Worm (Caenorhabditis elegans) whole organism, late embryonic: Measurements from ENCODE around the gene F33H1.4.

Experiments used
- ahr-1 ChIP-seq: sonication (generic microtip); optimal IDR thresholded peaks from 2 replicates; lab custom pipeline; 2016; ENCODE audit warnings: missing genetic modification characterization, missing compliant biosample characterization
- ceh-19 ChIP-seq: fragments of 200-800 bp; sonication (Bioruptor generic); optimal IDR thresholded peaks from 2 replicates; lab custom pipeline; 2018; ENCODE audit warnings: mild to moderate bottlenecking, missing genetic modification characterization, missing compliant biosample characterization
- ceh-24 ChIP-seq: sonication (generic microtip); optimal IDR thresholded peaks from 2 replicates; lab custom pipeline; 2016; ENCODE audit warnings: mild to moderate bottlenecking, missing genetic modification characterization, missing compliant biosample characterization
- ceh-9 ChIP-seq: sonication (generic microtip); optimal IDR thresholded peaks from 2 replicates; lab custom pipeline; 2016; ENCODE audit warnings: mild to moderate bottlenecking, missing genetic modification characterization, inconsistent platforms, missing compliant biosample characterization
- elt-2 ChIP-seq: sonication (generic microtip); optimal IDR thresholded peaks from 2 replicates; lab custom pipeline; 2016; ENCODE audit warnings: missing genetic modification reagents, missing genetic modification characterization, missing compliant biosample characterization
- elt-4 ChIP-seq: sonication (generic microtip); optimal IDR thresholded peaks from 2 replicates; lab custom pipeline; 2016; ENCODE audit warnings: missing genetic modification characterization, missing compliant biosample characterization
- fkh-10 ChIP-seq: fragments of 150-350 bp; optimal IDR thresholded peaks from 2 replicates; lab custom pipeline; 2014; ENCODE audit warnings: missing biosample characterization, missing genetic modification reagents, missing genetic modification characterization
- hlh-8 ChIP-seq: sonication (generic microtip); optimal IDR thresholded peaks from 2 replicates; lab custom pipeline; 2016; ENCODE audit warnings: missing genotype, missing genetic modification characterization, missing compliant biosample characterization
- nhr-11 ChIP-seq: fragments of 150-350 bp; optimal IDR thresholded peaks from 2 replicates; lab custom pipeline; 2014; ENCODE audit warnings: missing biosample characterization, missing genetic modification characterization
- pha-4 ChIP-seq: fragments of 150-350 bp; optimal IDR thresholded peaks from 2 replicates; lab custom pipeline; 2018; ENCODE audit warnings: missing biosample characterization, missing genetic modification reagents, missing genetic modification characterization
- sox-4 ChIP-seq: sonication (generic microtip); optimal IDR thresholded peaks from 2 replicates; lab custom pipeline; 2017; ENCODE audit warnings: mild to moderate bottlenecking, missing genetic modification characterization, inconsistent platforms, missing compliant biosample characterization
- syd-9 ChIP-seq: sonication (generic microtip); optimal IDR thresholded peaks from 2 replicates; lab custom pipeline; 2016; ENCODE audit warnings: mild to moderate bottlenecking, missing genetic modification characterization, moderate library complexity, missing compliant biosample characterization

DNA sequence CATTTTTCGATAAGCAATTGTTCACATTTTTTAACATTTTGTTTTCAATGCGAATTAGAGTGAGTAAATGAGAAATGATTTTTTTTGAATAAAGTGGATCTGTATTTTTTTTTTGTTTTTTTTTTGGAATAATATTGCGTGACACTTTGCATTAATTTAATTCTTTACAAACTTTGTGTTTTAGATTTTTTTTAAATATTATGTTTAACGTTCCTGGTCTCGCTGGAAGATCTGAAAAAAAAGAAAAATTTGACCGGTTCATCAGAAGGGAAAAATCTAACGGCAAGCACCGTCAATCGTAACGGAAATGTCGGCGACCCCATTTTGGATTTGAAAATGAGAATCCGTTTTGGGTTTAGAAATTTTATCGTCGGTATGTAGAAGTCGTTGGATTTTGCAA, 14.9 kb downstream of the F33H1.4 start, which contains the start of gene cdc-25.4:
- no peak for TF ChIP-seq hlh-8 (tag; lab: Kevin White, UChicago)
- no peak for TF ChIP-seq sox-4 (tag; lab: Kevin White, UChicago)
- no peak for TF ChIP-seq ahr-1 (tag; lab: Kevin White, UChicago)
- no peak for TF ChIP-seq syd-9 (tag; lab: Kevin White, UChicago)
- no peak for TF ChIP-seq ceh-24
- TF ChIP-seq ceh-9 (tag; lab: Kevin White, UChicago), result no peak
- TF ChIP-seq pha-4 (tag; lab: Kevin White, UChicago), result no peak
- no peak for TF ChIP-seq elt-2 (tag; lab: Kevin White, UChicago)
- no peak for TF ChIP-seq elt-4 (tag; lab: Kevin White, UChicago)
- TF ChIP-seq ceh-19 (GFP tag; lab: Kevin White, UChicago), result no peak
- TF ChIP-seq nhr-11 (tag; lab: Kevin White, UChicago), result no peak
- TF ChIP-seq fkh-10 (GFP tag; lab: Kevin White, UChicago), result no peak
